Worm (Caenorhabditis elegans) whole organism, L2 larva: ENCODE data around the gene rad-50.

Experiments
- C34F6.9 ChIP-seq: fragments of 150-350 bp; optimal IDR thresholded peaks from 2 replicates; lab custom pipeline; 2014; ENCODE audit warnings: missing biosample characterization, missing genetic modification characterization
- R02D3.7 ChIP-seq: fragments of 150-350 bp; optimal IDR thresholded peaks from 2 replicates; lab custom pipeline; 2014; ENCODE audit warnings: missing biosample characterization, missing genetic modification characterization
- Y55F3AM.14 ChIP-seq: fragments of 200-800 bp; sonication (Bioruptor generic); optimal IDR thresholded peaks from 2 replicates; lab custom pipeline; 2018; ENCODE audit warnings: mild to moderate bottlenecking, missing genetic modification characterization, missing compliant biosample characterization
- ZK546.5 ChIP-seq: sonication (generic microtip); optimal IDR thresholded peaks from 2 replicates; lab custom pipeline; 2017; ENCODE audit warnings: missing biosample characterization, missing genetic modification characterization
- aly-2 ChIP-seq: fragments of 150-350 bp; optimal IDR thresholded peaks from 2 replicates; lab custom pipeline; 2014; ENCODE audit warnings: missing biosample characterization, missing genetic modification characterization
- ama-1 ChIP-seq: fragments of 150-350 bp; optimal IDR thresholded peaks from 2 replicates; lab custom pipeline; 2018; ENCODE audit warnings: inconsistent platforms
- blmp-1 ChIP-seq: sonication (generic microtip); optimal IDR thresholded peaks from 2 replicates; lab custom pipeline; 2017; ENCODE audit warnings: missing genetic modification characterization, mild to moderate bottlenecking, missing compliant biosample characterization, antibody characterized with exemption, moderate library complexity; ENCODE audit not compliant: insufficient read depth
- ceh-82 ChIP-seq: fragments of 150-350 bp; optimal IDR thresholded peaks from 2 replicates; lab custom pipeline; 2014; ENCODE audit warnings: missing biosample characterization, missing genetic modification characterization
- crh-2 ChIP-seq: sonication (generic microtip); optimal IDR thresholded peaks from 2 replicates; lab custom pipeline; 2017; ENCODE audit warnings: missing biosample characterization, missing genetic modification characterization
- elt-1 ChIP-seq: fragments of 150-350 bp; optimal IDR thresholded peaks from 2 replicates; lab custom pipeline; 2014; ENCODE audit warnings: missing biosample characterization, missing genetic modification characterization
- elt-3 ChIP-seq: sonication (generic microtip); optimal IDR thresholded peaks from 2 replicates; lab custom pipeline; 2017; ENCODE audit warnings: missing biosample characterization, missing genetic modification characterization
- fos-1 ChIP-seq: fragments of 150-350 bp; optimal IDR thresholded peaks from 2 replicates; lab custom pipeline; 2014; ENCODE audit warnings: missing biosample characterization, missing genetic modification characterization
- lin-11 ChIP-seq: fragments of 150-350 bp; sonication (generic microtip); optimal IDR thresholded peaks from 2 replicates; lab custom pipeline; 2014; ENCODE audit warnings: missing biosample characterization, missing genetic modification characterization, inconsistent platforms, mixed read lengths
- lsy-2 ChIP-seq, 2 experiments: fragments of 150-350 bp in 1 of 2; sonication (generic microtip) in 1 of 2; optimal IDR thresholded peaks; 2 replicates each; lab custom pipeline; 2014 to 2017; ENCODE audit warnings: missing biosample characterization in 2 of 2, missing genetic modification characterization in 2 of 2
- mab-5 ChIP-seq: fragments of 150-350 bp; optimal IDR thresholded peaks from 2 replicates; lab custom pipeline; 2014; ENCODE audit warnings: missing biosample characterization, missing genetic modification characterization
- mbf-1 ChIP-seq: sonication (generic microtip); optimal IDR thresholded peaks from 2 replicates; lab custom pipeline; 2017; ENCODE audit warnings: missing biosample characterization, missing genetic modification characterization
- mdl-1 ChIP-seq, 2 experiments: fragments of 150-350 bp in 1 of 2; sonication (generic microtip) in 1 of 2; optimal IDR thresholded peaks; 2 replicates each; lab custom pipeline; 2017; ENCODE audit warnings: missing biosample characterization in 2 of 2, missing genetic modification characterization in 2 of 2
- nhr-11 ChIP-seq: fragments of 150-350 bp; optimal IDR thresholded peaks from 2 replicates; lab custom pipeline; 2014; ENCODE audit warnings: missing biosample characterization, missing genetic modification characterization
- nhr-12 ChIP-seq: fragments of 150-350 bp; optimal IDR thresholded peaks from 2 replicates; lab custom pipeline; 2014; ENCODE audit warnings: missing biosample characterization, missing genetic modification characterization
- nhr-129 ChIP-seq: fragments of 150-350 bp; optimal IDR thresholded peaks from 2 replicates; lab custom pipeline; 2014; ENCODE audit warnings: missing biosample characterization, missing genetic modification characterization
- nhr-21 ChIP-seq: fragments of 150-350 bp; optimal IDR thresholded peaks from 2 replicates; lab custom pipeline; 2014; ENCODE audit warnings: missing biosample characterization, missing genetic modification characterization
- nhr-237 ChIP-seq: fragments of 150-350 bp; optimal IDR thresholded peaks from 2 replicates; lab custom pipeline; 2014; ENCODE audit warnings: missing biosample characterization, missing genetic modification characterization
- nhr-25 ChIP-seq: fragments of 150-350 bp; sonication (generic microtip); optimal IDR thresholded peaks from 3 replicates; lab custom pipeline; 2014; ENCODE audit warnings: missing biosample characterization, missing genetic modification characterization
- nhr-6 ChIP-seq: fragments of 150-350 bp; optimal IDR thresholded peaks from 2 replicates; lab custom pipeline; 2014; ENCODE audit warnings: missing biosample characterization, missing genetic modification characterization
- peb-1 ChIP-seq: fragments of 150-350 bp; optimal IDR thresholded peaks from 2 replicates; lab custom pipeline; 2014; ENCODE audit warnings: missing biosample characterization, missing genetic modification characterization
- sma-9 ChIP-seq, 2 experiments: fragments of 150-350 bp in 1 of 2; sonication (generic microtip) in 1 of 2; optimal IDR thresholded peaks; 2 replicates each; lab custom pipeline; 2014 to 2016; ENCODE audit warnings: missing genetic modification characterization in 2 of 2, mild to moderate bottlenecking in 1 of 2, missing biosample characterization in 1 of 2, missing compliant biosample characterization in 1 of 2, missing genetic modification reagents in 1 of 2, moderate library complexity in 1 of 2
- snpc-4 ChIP-seq: fragments of 150-350 bp; optimal IDR thresholded peaks from 2 replicates; lab custom pipeline; 2014; ENCODE audit warnings: missing biosample characterization, missing genetic modification characterization
- unc-39 ChIP-seq: fragments of 150-350 bp; optimal IDR thresholded peaks from 2 replicates; lab custom pipeline; 2014; ENCODE audit warnings: missing biosample characterization, missing genetic modification characterization
- unc-55 ChIP-seq: fragments of 150-350 bp; sonication (generic microtip); optimal IDR thresholded peaks from 3 replicates; lab custom pipeline; 2014; ENCODE audit warnings: missing biosample characterization, missing genetic modification reagents, missing genetic modification characterization
- unc-62 ChIP-seq: fragments of 150-350 bp; optimal IDR thresholded peaks from 2 replicates; lab custom pipeline; 2014; ENCODE audit warnings: missing biosample characterization, missing genetic modification reagents, missing genetic modification characterization
- zag-1 ChIP-seq: fragments of 150-350 bp; optimal IDR thresholded peaks from 2 replicates; lab custom pipeline; 2014; ENCODE audit warnings: missing biosample characterization, missing genetic modification characterization

Gene rad-50

ce11 chrV:12263723-12264122 lies 18.3 kb downstream of the rad-50 start, which contains the start of gene ssp-35:
ssp-35 (minus strand) TSS chrV:12263823.
- TF ChIP-seq R02D3.7 (tag; lab: Kevin White, UChicago) (no peak), elt-1 (tag; lab: Kevin White, UChicago) (no peak), elt-3 (tag; lab: Kevin White, UChicago) (no peak), nhr-21 (tag; lab: Kevin White, UChicago) (no peak), snpc-4 (no peak), fos-1 (tag; lab: Kevin White, UChicago) (no peak), mab-5 (tag; lab: Kevin White, UChicago) (no peak), sma-9 (GFP tag; optimal IDR thresholded peaks at IDR 0.05; lab: Kevin White, UChicago) (no peak), sma-9 (tag; optimal IDR thresholded peaks at IDR 0.05; lab: Kevin White, UChicago) (no peak), C34F6.9 (tag; lab: Kevin White, UChicago) (no peak), unc-55 (GFP tag; lab: Kevin White, UChicago) (no peak)

- TF ChIP-seq sma-9 (GFP tag; optimal IDR thresholded peaks at IDR 0.05; lab: Kevin White, UChicago) (peak; percentile 38), sma-9 (tag; optimal IDR thresholded peaks at IDR 0.05; lab: Kevin White, UChicago) (no peak), Y55F3AM.14 (GFP tag; lab: Kevin White, UChicago) (no peak), nhr-129 (tag; lab: Kevin White, UChicago) (peak; percentile 45)
Observed at ce11 chrV:12269272-12269767, 23.9 kb downstream of the rad-50 start, which contains the start of gene twk-24. twk-24 (minus strand) TSS chrV:12269322.

- TF ChIP-seq C34F6.9 (tag; lab: Kevin White, UChicago) (peak; percentile 25), lsy-2 (tag; optimal IDR thresholded peaks at IDR 0.05; lab: Kevin White, UChicago) (peak in 1 of 2 experiments; percentile 22), mdl-1 (tag; optimal IDR thresholded peaks at IDR 0.05; lab: Kevin White, UChicago) (no peak)
Observed at ce11 chrV:12271495-12271894, 26.0 kb downstream of the rad-50 start, which contains the start of the genes tsfm-1 and capg-2. tsfm-1 (minus strand) TSS chrV:12271551. capg-2 (plus strand) TSS chrV:12271873.

ce11 chrV:12275714-12276113 lies 30.3 kb downstream of the rad-50 start:
- TF ChIP-seq unc-39 (tag; lab: Kevin White, UChicago) (no peak), nhr-11 (tag; lab: Kevin White, UChicago) (no peak), unc-62 (GFP tag; lab: Kevin White, UChicago) (no peak), nhr-21 (tag; lab: Kevin White, UChicago) (no peak), lin-11 (no peak), mbf-1 (tag; lab: Kevin White, UChicago) (no peak), elt-3 (tag; lab: Kevin White, UChicago) (no peak), ceh-82 (tag; lab: Kevin White, UChicago) (no peak), nhr-25 (tag; lab: Kevin White, UChicago) (no peak), aly-2 (tag; lab: Kevin White, UChicago) (no peak), lsy-2 (tag; optimal IDR thresholded peaks at IDR 0.05; lab: Kevin White, UChicago) (no peak), nhr-12 (tag; lab: Kevin White, UChicago) (no peak), blmp-1 (tag; lab: Kevin White, UChicago) (no peak), C34F6.9 (tag; lab: Kevin White, UChicago) (no peak), crh-2 (no peak), nhr-237 (tag; lab: Kevin White, UChicago) (no peak), peb-1 (tag; lab: Kevin White, UChicago) (no peak)

- TF ChIP-seq nhr-6 (tag; lab: Kevin White, UChicago) (no peak), unc-39 (tag; lab: Kevin White, UChicago) (no peak), ZK546.5 (no peak), nhr-12 (tag; lab: Kevin White, UChicago) (no peak), blmp-1 (tag; lab: Kevin White, UChicago) (no peak), zag-1 (tag; lab: Kevin White, UChicago) (no peak), crh-2 (no peak), ceh-82 (tag; lab: Kevin White, UChicago) (no peak), lin-11 (no peak), aly-2 (tag; lab: Kevin White, UChicago) (no peak), elt-3 (tag; lab: Kevin White, UChicago) (no peak), Y55F3AM.14 (GFP tag; lab: Kevin White, UChicago) (no peak), elt-1 (tag; lab: Kevin White, UChicago) (no peak), ama-1 (no peak)
Observed at ce11 chrV:12276946-12277345, 31.5 kb downstream of the rad-50 start, which contains the start of gene bnc-1. bnc-1 (minus strand) TSS chrV:12277046.
